Worm (Caenorhabditis elegans) whole organism, mixed stage, embryonic: Measurements from ENCODE around the gene npp-18.

ENCODE experiments used
- M03D4.4 ChIP-seq: sonication (generic microtip); optimal IDR thresholded peaks from 2 replicates; lab custom pipeline; 2017; ENCODE audit warnings: mild to moderate bottlenecking, missing genetic modification characterization, missing compliant biosample characterization
- bed-3 ChIP-seq: fragments of 200-800 bp; sonication (Bioruptor generic); optimal IDR thresholded peaks from 3 replicates; lab custom pipeline; 2018; ENCODE audit warnings: mild to moderate bottlenecking, missing genetic modification characterization, moderate library complexity, missing compliant biosample characterization
- ceh-39 ChIP-seq: fragments of 150-350 bp; optimal IDR thresholded peaks from 2 replicates; lab custom pipeline; 2014; ENCODE audit warnings: missing biosample characterization, missing genetic modification characterization
- ceh-43 ChIP-seq: fragments of 200-800 bp; sonication (Bioruptor generic); optimal IDR thresholded peaks from 2 replicates; lab custom pipeline; 2018; ENCODE audit warnings: mild to moderate bottlenecking, missing genetic modification characterization, moderate library complexity, missing compliant biosample characterization
- ceh-83 ChIP-seq: fragments of 200-800 bp; sonication (Bioruptor generic); optimal IDR thresholded peaks from 2 replicates; lab custom pipeline; 2018; ENCODE audit warnings: mild to moderate bottlenecking, missing genetic modification characterization, missing compliant biosample characterization
- ces-1 ChIP-seq: fragments of 150-350 bp; optimal IDR thresholded peaks from 2 replicates; lab custom pipeline; 2014; ENCODE audit warnings: missing biosample characterization, missing genetic modification reagents, missing genetic modification characterization
- cnd-1 ChIP-seq: fragments of 200-800 bp; sonication (Bioruptor generic); optimal IDR thresholded peaks from 2 replicates; lab custom pipeline; 2018; ENCODE audit warnings: mild to moderate bottlenecking, missing genetic modification characterization, missing compliant biosample characterization
- drap-1 ChIP-seq: fragments of 200-800 bp; sonication (Bioruptor generic); optimal IDR thresholded peaks from 3 replicates; lab custom pipeline; 2018; ENCODE audit warnings: mild to moderate bottlenecking, missing genetic modification characterization, missing compliant biosample characterization
- elt-1 ChIP-seq: sonication (generic microtip); optimal IDR thresholded peaks from 2 replicates; lab custom pipeline; 2017; ENCODE audit warnings: missing genetic modification characterization, mild to moderate bottlenecking, missing compliant biosample characterization, antibody characterized with exemption, moderate library complexity, borderline replicate concordance; ENCODE audit not compliant: insufficient read depth
- elt-3 ChIP-seq: fragments of 150-350 bp; optimal IDR thresholded peaks from 2 replicates; lab custom pipeline; 2014; ENCODE audit warnings: missing biosample characterization, missing genetic modification characterization
- flh-1 ChIP-seq: fragments of 200-800 bp; sonication (Bioruptor generic); optimal IDR thresholded peaks from 2 replicates; lab custom pipeline; 2018; ENCODE audit warnings: mild to moderate bottlenecking, missing genetic modification characterization, moderate library complexity, missing compliant biosample characterization
- ham-2 ChIP-seq: fragments of 200-800 bp; sonication (Bioruptor generic); optimal IDR thresholded peaks from 2 replicates; lab custom pipeline; 2018; ENCODE audit warnings: mild to moderate bottlenecking, missing genetic modification characterization, missing compliant biosample characterization
- hlh-1 ChIP-seq: fragments of 150-350 bp; optimal IDR thresholded peaks from 2 replicates; lab custom pipeline; 2014; ENCODE audit warnings: missing biosample characterization, missing genetic modification reagents, missing genetic modification characterization
- lin-13 ChIP-seq: fragments of 150-350 bp; optimal IDR thresholded peaks from 2 replicates; lab custom pipeline; 2014; ENCODE audit warnings: missing biosample characterization, missing genetic modification characterization
- lin-32 ChIP-seq: fragments of 200-800 bp; sonication (Bioruptor generic); optimal IDR thresholded peaks from 2 replicates; lab custom pipeline; 2018; ENCODE audit warnings: mild to moderate bottlenecking, missing genetic modification characterization, missing compliant biosample characterization
- lsy-2 ChIP-seq: fragments of 150-350 bp; optimal IDR thresholded peaks from 2 replicates; lab custom pipeline; 2014; ENCODE audit warnings: missing biosample characterization, missing genetic modification characterization
- mab-5 ChIP-seq: fragments of 150-350 bp; optimal IDR thresholded peaks from 2 replicates; lab custom pipeline; 2014; ENCODE audit warnings: missing biosample characterization, missing genetic modification characterization
- mep-1 ChIP-seq: fragments of 150-350 bp; optimal IDR thresholded peaks from 2 replicates; lab custom pipeline; 2017; ENCODE audit warnings: missing biosample characterization, missing genetic modification reagents, missing genetic modification characterization, inconsistent platforms
- mls-2 ChIP-seq: sonication (generic microtip); optimal IDR thresholded peaks from 2 replicates; lab custom pipeline; 2016; ENCODE audit warnings: mild to moderate bottlenecking, missing genetic modification characterization, moderate library complexity, missing compliant biosample characterization
- nhr-2 ChIP-seq: fragments of 150-350 bp; optimal IDR thresholded peaks from 2 replicates; lab custom pipeline; 2014; ENCODE audit warnings: missing biosample characterization, missing genetic modification characterization
- nhr-237 ChIP-seq: fragments of 150-350 bp; optimal IDR thresholded peaks from 2 replicates; lab custom pipeline; 2014; ENCODE audit warnings: missing biosample characterization, missing genetic modification characterization
- nhr-28 ChIP-seq: fragments of 150-350 bp; optimal IDR thresholded peaks from 2 replicates; lab custom pipeline; 2014; ENCODE audit warnings: missing biosample characterization, missing genetic modification characterization
- pha-4 ChIP-seq: fragments of 150-350 bp; optimal IDR thresholded peaks from 2 replicates; lab custom pipeline; 2018; ENCODE audit warnings: missing biosample characterization, missing genetic modification reagents, missing genetic modification characterization
- sem-2 ChIP-seq: fragments of 200-800 bp; sonication (Bioruptor generic); optimal IDR thresholded peaks from 2 replicates; lab custom pipeline; 2018; ENCODE audit warnings: mild to moderate bottlenecking, missing genetic modification characterization, missing compliant biosample characterization
- snpc-4 ChIP-seq: fragments of 150-350 bp; optimal IDR thresholded peaks from 2 replicates; lab custom pipeline; 2014; ENCODE audit warnings: missing biosample characterization, missing genetic modification characterization
- sptf-1 ChIP-seq: sonication (generic microtip); optimal IDR thresholded peaks from 2 replicates; lab custom pipeline; 2017; ENCODE audit warnings: mild to moderate bottlenecking, missing genetic modification characterization, moderate library complexity, missing compliant biosample characterization
- tbx-8 ChIP-seq: fragments of 200-800 bp; sonication (Bioruptor generic); optimal IDR thresholded peaks from 2 replicates; lab custom pipeline; 2018; ENCODE audit warnings: mild to moderate bottlenecking, missing genetic modification characterization, moderate library complexity, missing compliant biosample characterization
- unc-39 ChIP-seq: fragments of 150-350 bp; optimal IDR thresholded peaks from 2 replicates; lab custom pipeline; 2014; ENCODE audit warnings: missing biosample characterization, missing genetic modification characterization
- unc-62 ChIP-seq: fragments of 150-350 bp; optimal IDR thresholded peaks from 2 replicates; lab custom pipeline; 2014; ENCODE audit warnings: missing biosample characterization, missing genetic modification reagents, missing genetic modification characterization
- zip-8 ChIP-seq: fragments of 150-350 bp; optimal IDR thresholded peaks from 2 replicates; lab custom pipeline; 2014; ENCODE audit warnings: missing biosample characterization, missing genetic modification characterization
- ztf-11 ChIP-seq: fragments of 150-350 bp; optimal IDR thresholded peaks from 2 replicates; lab custom pipeline; 2014; ENCODE audit warnings: missing biosample characterization, missing genetic modification characterization

Gene npp-18

DNA sequence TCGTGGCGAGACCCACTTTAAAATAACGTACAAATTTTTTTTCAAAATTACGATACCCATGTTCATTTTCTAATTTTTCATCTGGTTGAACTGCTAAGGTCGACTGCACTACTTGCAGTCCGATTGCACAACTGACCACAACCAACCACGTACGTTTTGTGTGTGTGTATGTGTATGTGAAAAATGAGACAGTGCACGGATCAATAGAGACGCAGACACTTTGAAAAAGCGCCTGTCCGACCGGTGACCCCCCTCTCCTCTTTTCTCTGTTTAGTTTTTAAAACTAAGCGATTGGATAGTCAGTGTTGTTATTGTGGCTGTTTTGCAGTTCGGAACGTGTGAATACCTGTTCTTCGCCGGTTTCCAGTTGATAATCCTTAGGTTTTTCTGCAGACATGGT lies 37.9 kb upstream of the npp-18 start:
- TF ChIP-seq unc-62 (GFP tag; lab: Kevin White, UChicago) (no peak), drap-1 (GFP tag; lab: Kevin White, UChicago) (no peak), bed-3 (no peak), lin-32 (GFP tag; lab: Kevin White, UChicago) (no peak), unc-39 (tag; lab: Kevin White, UChicago) (no peak), mls-2 (tag; lab: Kevin White, UChicago) (no peak), nhr-2 (tag; lab: Kevin White, UChicago) (peak; percentile 87), tbx-8 (GFP tag; lab: Kevin White, UChicago) (no peak), hlh-1 (peak; percentile 89), ceh-43 (GFP tag; lab: Kevin White, UChicago) (no peak), sptf-1 (tag; lab: Kevin White, UChicago) (no peak), elt-3 (tag; lab: Kevin White, UChicago) (no peak), ceh-83 (GFP tag; lab: Kevin White, UChicago) (no peak), zip-8 (peak; percentile 20)

DNA sequence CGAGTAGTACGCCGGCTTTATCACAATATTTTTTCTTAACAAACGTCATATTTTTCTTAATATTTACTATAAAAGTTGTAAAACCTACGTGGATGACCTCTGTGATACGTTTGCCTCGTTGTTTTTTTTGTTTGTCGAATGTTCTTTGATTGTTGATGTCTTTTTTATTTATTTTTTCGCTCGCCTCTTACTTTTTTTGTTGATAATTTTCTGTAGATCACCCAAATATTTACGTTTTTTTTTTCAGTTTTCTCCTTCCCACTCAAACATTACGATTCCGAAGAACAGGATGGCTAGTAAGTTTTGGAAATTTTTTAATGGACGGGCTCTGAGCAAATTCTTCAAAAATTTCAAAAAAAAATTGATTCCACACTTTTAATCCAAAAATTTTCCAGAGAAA lies 36.3 kb upstream of the npp-18 start:
- TF ChIP-seq ztf-11 (tag; lab: Kevin White, UChicago) (no peak), snpc-4 (tag; lab: Kevin White, UChicago) (no peak), sem-2 (GFP tag; lab: Kevin White, UChicago) (no peak), mab-5 (no peak), nhr-28 (tag; lab: Kevin White, UChicago) (no peak), unc-39 (tag; lab: Kevin White, UChicago) (no peak), bed-3 (no peak), ceh-43 (GFP tag; lab: Kevin White, UChicago) (no peak), lsy-2 (no peak), nhr-2 (tag; lab: Kevin White, UChicago) (no peak), ceh-39 (tag; lab: Kevin White, UChicago) (no peak), M03D4.4 (no peak), mep-1 (tag; lab: Kevin White, UChicago) (no peak), cnd-1 (tag; lab: Kevin White, UChicago) (no peak), flh-1 (no peak), nhr-237 (no peak)

DNA sequence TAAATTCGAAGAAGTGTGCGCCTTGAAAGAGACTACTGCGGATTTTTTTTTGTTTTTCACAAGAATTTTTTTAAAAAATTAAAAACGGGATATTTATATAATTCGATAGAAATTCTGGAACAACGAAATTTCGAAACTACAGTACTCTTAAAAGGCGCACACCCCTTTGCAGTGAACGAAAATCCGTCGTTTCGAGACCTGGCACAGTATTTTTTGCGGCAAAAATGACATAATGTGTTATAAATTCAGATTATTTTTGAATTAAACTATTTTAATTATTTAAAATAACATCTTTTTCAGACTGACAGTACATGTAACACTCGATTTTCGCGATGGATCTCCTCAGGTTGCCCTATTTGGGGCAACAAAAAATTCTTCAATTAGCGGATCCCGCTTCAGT lies 33.7 kb upstream of the npp-18 start, which contains the start of gene F56A8.4:
TSS of gene F56A8.4 (plus strand) at position 301 of the 400 bp plus-strand sequence.
- TF ChIP-seq nhr-28 (tag; lab: Kevin White, UChicago) (no peak), ceh-83 (GFP tag; lab: Kevin White, UChicago) (peak; percentile 1)

DNA sequence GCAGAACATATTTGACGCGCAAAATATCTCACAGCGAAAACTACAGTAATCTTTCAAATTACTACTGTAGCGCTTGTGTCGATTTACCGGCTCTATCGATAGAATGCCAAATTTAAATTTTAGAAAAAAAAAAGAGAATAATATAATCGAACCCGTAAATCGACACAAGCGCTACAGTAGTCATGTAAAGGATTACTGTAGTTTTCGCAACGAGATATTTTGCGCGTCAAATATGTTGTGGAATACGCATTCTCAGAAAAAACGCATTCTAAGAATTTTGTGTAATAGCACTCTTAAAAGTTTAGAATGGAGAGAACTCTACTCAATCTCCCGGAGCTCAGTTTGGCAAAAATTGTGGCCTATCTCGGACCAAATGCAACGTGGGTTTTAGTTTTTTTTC lies 31.1 kb upstream of the npp-18 start, which contains the start of gene F56A8.5:
TSS of gene F56A8.5 (plus strand) at position 301 of the 400 bp plus-strand sequence.
- TF ChIP-seq ces-1 (GFP tag; lab: Kevin White, UChicago) (no peak), unc-39 (tag; lab: Kevin White, UChicago) (no peak), ham-2 (no peak), ceh-83 (GFP tag; lab: Kevin White, UChicago) (no peak), bed-3 (no peak), nhr-237 (no peak), hlh-1 (no peak), ztf-11 (tag; lab: Kevin White, UChicago) (no peak), zip-8 (no peak), lsy-2 (no peak), drap-1 (GFP tag; lab: Kevin White, UChicago) (no peak), unc-62 (GFP tag; lab: Kevin White, UChicago) (no peak), pha-4 (tag; lab: Kevin White, UChicago) (no peak), elt-1 (tag; lab: Kevin White, UChicago) (no peak), lin-13 (no peak), nhr-28 (tag; lab: Kevin White, UChicago) (no peak), elt-3 (tag; lab: Kevin White, UChicago) (no peak), tbx-8 (GFP tag; lab: Kevin White, UChicago) (no peak), mab-5 (no peak), ceh-39 (tag; lab: Kevin White, UChicago) (no peak)

DNA sequence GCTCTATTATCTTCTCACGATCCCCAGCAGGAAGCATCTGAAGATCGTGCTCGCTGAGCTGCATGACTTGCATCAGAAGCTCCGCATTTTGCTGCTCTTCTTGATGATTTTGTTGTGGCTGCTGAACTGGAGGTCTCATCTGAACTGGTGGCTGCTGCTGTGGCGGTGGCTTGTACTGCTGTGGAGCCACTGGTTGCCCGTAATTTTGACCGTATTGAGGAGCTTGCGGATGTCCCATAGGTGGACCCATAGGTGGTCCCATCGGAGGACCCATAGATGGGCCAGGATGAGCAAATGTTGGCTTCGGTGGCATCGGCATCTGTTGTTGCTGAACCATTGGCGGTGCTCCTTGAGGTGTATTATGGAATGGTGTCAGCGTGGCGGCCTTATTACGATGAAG lies 29.6 kb upstream of the npp-18 start:
- TF ChIP-seq M03D4.4 (no peak), tbx-8 (GFP tag; lab: Kevin White, UChicago) (no peak), bed-3 (no peak), unc-39 (tag; lab: Kevin White, UChicago) (no peak), lin-32 (GFP tag; lab: Kevin White, UChicago) (no peak)
